Comparison of ENCODE assay signal across 2 fruit fly cellular contexts in genomic region chr3R:10559893-10560435, dm6.
A peak's percentile ranks its signal among the peaks of the same experiment; 100 is the strongest.
TF ChIP-seq lines count a peak whose summit lies in the region.

No protein-coding gene starts in this region.

- no peak for TF ChIP-seq CTCF in whole organism, embryonic (GFP tag; optimal IDR thresholded peaks at IDR 0.05; lab: Kevin White, UChicago)

TF ChIP-seq in whole organism, embryonic, 481 proteins besides CTCF, POLR2A, EP300 and RAD21:
- no peak for TF ChIP-seq CrebB (tag; optimal IDR thresholded peaks at IDR 0.05; lab: Kevin White, UChicago)
- 0 out of 3 replicates have a peak, but pooled peaks have one; percentile 14 for TF ChIP-seq CG2199 (GFP tag; IDR thresholded peaks at IDR 0.05; lab: Robert Waterston, UW)
- TF ChIP-seq CG12769 (tag; optimal IDR thresholded peaks at IDR 0.05; lab: Kevin White, UChicago), result peak; percentile 51
- TF ChIP-seq en (GFP tag; optimal IDR thresholded peaks at IDR 0.05; lab: Kevin White, UChicago), result no peak
- TF ChIP-seq Ptx1 (GFP tag; IDR thresholded peaks at IDR 0.05; lab: Robert Waterston, UW), result 0 out of 2 replicates have a peak, but pooled peaks have one; percentile 21
- peak; percentile 87 for TF ChIP-seq sd (tag; optimal IDR thresholded peaks at IDR 0.05; lab: Kevin White, UChicago)
- TF ChIP-seq oc (tag; optimal IDR thresholded peaks at IDR 0.05; lab: Kevin White, UChicago), result no peak
- TF ChIP-seq nerfin-1 (tag; optimal IDR thresholded peaks at IDR 0.05; lab: Kevin White, UChicago), result peak; percentile 34
- peak; percentile 59; the same call in 1 of the 2 replicates for TF ChIP-seq crol (GFP tag; IDR thresholded peaks at IDR 0.05; lab: Robert Waterston, UW)
- TF ChIP-seq Med (GFP tag; lab: Kevin White, UChicago), result peak; percentile 51

TF ChIP-seq in whole organism, prepupa, 60 proteins besides CTCF, POLR2A, EP300 and RAD21:
- TF ChIP-seq svp (GFP tag; lab: Kevin White, UChicago) (peak; percentile 44), Smox (GFP tag; optimal IDR thresholded peaks at IDR 0.05; lab: Kevin White, UChicago) (no peak)
